Worm (Caenorhabditis elegans) whole organism, L4 larva: ENCODE data around the gene srbc-11.

ENCODE experiments used
- F44E2.7 ChIP-seq: fragments of 200-800 bp; sonication (Bioruptor generic); IDR thresholded peaks from 2 replicates; pipeline ENCODE4 v2.1.2; 2022; ENCODE audit warnings: missing genetic modification characterization, missing compliant biosample characterization
- F49E8.2 ChIP-seq: sonication (generic microtip); optimal IDR thresholded peaks from 2 replicates; lab custom pipeline; 2016; ENCODE audit warnings: missing compliant biosample characterization, mild to moderate bottlenecking, missing genetic modification characterization, borderline replicate concordance
- R02D3.7 ChIP-seq: fragments of 150-350 bp; sonication (generic microtip); optimal IDR thresholded peaks from 3 replicates; lab custom pipeline; 2014; ENCODE audit warnings: missing biosample characterization, missing genetic modification characterization
- T26A8.4 ChIP-seq: fragments of 200-800 bp; sonication (Bioruptor generic); IDR thresholded peaks from 2 replicates; pipeline ENCODE4 v1.3.6; 2022; ENCODE audit warnings: missing genetic modification characterization, missing compliant biosample characterization
- Y48G9A.11 ChIP-seq: fragments of 200-800 bp; sonication (Bioruptor generic); IDR thresholded peaks from 2 replicates; pipeline ENCODE4 v1.3.6; 2022; ENCODE audit warnings: missing genetic modification reagents, missing genetic modification characterization, missing compliant biosample characterization
- Y5F2A.4 ChIP-seq: fragments of 200-800 bp; sonication (Bioruptor generic); optimal IDR thresholded peaks from 2 replicates; lab custom pipeline; 2018; ENCODE audit warnings: mild to moderate bottlenecking, missing genetic modification characterization, missing compliant biosample characterization
- ZK546.5 ChIP-seq, 2 experiments: sonication (generic microtip); optimal IDR thresholded peaks; 2 replicates each; lab custom pipeline; 2017; ENCODE audit warnings: missing biosample characterization in 2 of 2, missing genetic modification characterization in 2 of 2
- ama-1 ChIP-seq: fragments of 150-350 bp; optimal IDR thresholded peaks from 2 replicates; lab custom pipeline; 2014; ENCODE audit warnings: inconsistent platforms, mixed read lengths
- arid-1 ChIP-seq: fragments of 200-800 bp; sonication (Bioruptor generic); conservative IDR thresholded peaks from 2 replicates; pipeline ENCODE4 v1.3.6; 2022; ENCODE audit warnings: missing genetic modification reagents, missing genetic modification characterization, missing compliant biosample characterization
- attf-4 ChIP-seq: sonication (generic microtip); optimal IDR thresholded peaks from 3 replicates; lab custom pipeline; 2017; ENCODE audit warnings: missing biosample characterization, missing genetic modification characterization
- ceh-32 ChIP-seq: sonication (generic microtip); optimal IDR thresholded peaks from 2 replicates; lab custom pipeline; 2016; ENCODE audit warnings: mild to moderate bottlenecking, missing genetic modification characterization, missing compliant biosample characterization; ENCODE audit not compliant: poor library complexity
- ceh-82 ChIP-seq: sonication (generic microtip); optimal IDR thresholded peaks from 2 replicates; lab custom pipeline; 2017; ENCODE audit warnings: missing biosample characterization, missing genetic modification characterization
- ctbp-1 ChIP-seq: fragments of 200-800 bp; sonication (Bioruptor generic); IDR thresholded peaks from 2 replicates; pipeline ENCODE4 v1.3.6; 2022; ENCODE audit warnings: missing genetic modification reagents, missing genetic modification characterization, missing compliant biosample characterization
- dmd-6 ChIP-seq: fragments of 200-800 bp; sonication (Bioruptor generic); IDR thresholded peaks from 2 replicates; pipeline ENCODE4 v1.3.6; 2022; ENCODE audit warnings: missing genetic modification reagents, missing genetic modification characterization, missing compliant biosample characterization
- duxl-1 ChIP-seq: sonication (generic microtip); optimal IDR thresholded peaks from 2 replicates; lab custom pipeline; 2016; ENCODE audit warnings: mild to moderate bottlenecking, missing genetic modification characterization, moderate library complexity, missing compliant biosample characterization; ENCODE audit not compliant: poor library complexity
- dve-1 ChIP-seq: sonication (generic microtip); optimal IDR thresholded peaks from 2 replicates; lab custom pipeline; 2017; ENCODE audit warnings: antibody characterized with exemption, mild to moderate bottlenecking, missing genetic modification characterization, missing compliant biosample characterization; ENCODE audit not compliant: insufficient read depth
- egl-43 ChIP-seq: fragments of 200-800 bp; sonication (Bioruptor generic); IDR thresholded peaks from 2 replicates; pipeline ENCODE4 v1.3.6; 2022; ENCODE audit warnings: missing genetic modification reagents, missing genetic modification characterization, missing compliant biosample characterization
- gei-8 ChIP-seq: fragments of 200-800 bp; sonication (Bioruptor generic); optimal IDR thresholded peaks from 2 replicates; lab custom pipeline; 2018; ENCODE audit warnings: mild to moderate bottlenecking, missing genetic modification characterization, missing compliant biosample characterization
- lin-1 ChIP-seq: fragments of 200-800 bp; sonication (Bioruptor generic); IDR thresholded peaks from 2 replicates; pipeline ENCODE4 v1.3.6; 2022; ENCODE audit warnings: missing genetic modification reagents, missing genetic modification characterization, missing compliant biosample characterization
- lir-3 ChIP-seq: sonication (generic microtip); optimal IDR thresholded peaks from 2 replicates; lab custom pipeline; 2016; ENCODE audit warnings: mild to moderate bottlenecking, missing genetic modification characterization, missing compliant biosample characterization
- madf-5 ChIP-seq, 2 experiments: fragments of 200-800 bp; sonication (Bioruptor generic); IDR thresholded peaks; 2 replicates each; pipeline ENCODE4 v1.3.6; 2022; ENCODE audit warnings: missing compliant biosample characterization in 2 of 2, missing genetic modification characterization in 2 of 2
- madf-9 ChIP-seq: fragments of 200-800 bp; sonication (Bioruptor generic); conservative IDR thresholded peaks from 2 replicates; pipeline ENCODE4 v1.3.6; 2022; ENCODE audit warnings: missing genetic modification reagents, missing genetic modification characterization, missing compliant biosample characterization
- mdl-1 ChIP-seq, 2 experiments: fragments of 150-350 bp in 1 of 2; sonication (generic microtip) in 1 of 2; optimal IDR thresholded peaks; 2 replicates each; lab custom pipeline; 2014 to 2017; ENCODE audit warnings: missing biosample characterization in 2 of 2, missing genetic modification characterization in 2 of 2
- mep-1 ChIP-seq: fragments of 150-350 bp; sonication (generic microtip); optimal IDR thresholded peaks from 3 replicates; lab custom pipeline; 2014; ENCODE audit warnings: missing biosample characterization, missing genetic modification characterization
- mes-2 ChIP-seq: sonication (generic microtip); optimal IDR thresholded peaks from 2 replicates; lab custom pipeline; 2016; ENCODE audit warnings: missing genotype, mild to moderate bottlenecking, missing genetic modification characterization, missing compliant biosample characterization; ENCODE audit not compliant: poor library complexity, severe bottlenecking
- nhr-11 ChIP-seq: fragments of 150-350 bp; optimal IDR thresholded peaks from 2 replicates; lab custom pipeline; 2014; ENCODE audit warnings: missing biosample characterization, missing genetic modification characterization
- nhr-42 ChIP-seq: fragments of 200-800 bp; sonication (Bioruptor generic); IDR thresholded peaks from 2 replicates; pipeline ENCODE4 v1.3.6; 2022; ENCODE audit warnings: missing genetic modification characterization, missing compliant biosample characterization
- nhr-48 ChIP-seq: sonication (generic microtip); optimal IDR thresholded peaks from 2 replicates; lab custom pipeline; 2016; ENCODE audit warnings: mild to moderate bottlenecking, missing genetic modification characterization, missing compliant biosample characterization
- nhr-6 ChIP-seq: fragments of 150-350 bp; optimal IDR thresholded peaks from 2 replicates; lab custom pipeline; 2014; ENCODE audit warnings: missing biosample characterization, missing genetic modification characterization
- nhr-76 ChIP-seq: fragments of 150-350 bp; optimal IDR thresholded peaks from 2 replicates; lab custom pipeline; 2014; ENCODE audit warnings: missing biosample characterization, missing genetic modification characterization
- nhr-77 ChIP-seq: fragments of 150-350 bp; optimal IDR thresholded peaks from 2 replicates; lab custom pipeline; 2014; ENCODE audit warnings: missing biosample characterization, missing genetic modification characterization
- php-3 ChIP-seq: fragments of 200-800 bp; sonication (Bioruptor generic); IDR thresholded peaks from 2 replicates; pipeline ENCODE4 v1.3.6; 2022; ENCODE audit warnings: missing genetic modification reagents, missing genetic modification characterization, missing compliant biosample characterization
- set-16 ChIP-seq: fragments of 200-800 bp; sonication (Bioruptor generic); IDR thresholded peaks from 2 replicates; pipeline ENCODE4 v1.3.6; 2022; ENCODE audit warnings: missing genetic modification reagents, missing genetic modification characterization, missing compliant biosample characterization
- snpc-4 ChIP-seq: fragments of 150-350 bp; optimal IDR thresholded peaks from 2 replicates; lab custom pipeline; 2014; ENCODE audit warnings: missing biosample characterization, missing genetic modification characterization
- tra-1 ChIP-seq: fragments of 200-800 bp; sonication (Bioruptor generic); IDR thresholded peaks from 2 replicates; pipeline ENCODE4 v1.3.6; 2022; ENCODE audit warnings: missing genetic modification reagents, missing genetic modification characterization, missing compliant biosample characterization
- zfp-2 ChIP-seq: sonication (generic microtip); optimal IDR thresholded peaks from 2 replicates; lab custom pipeline; 2016; ENCODE audit warnings: mild to moderate bottlenecking, missing genetic modification characterization, missing compliant biosample characterization
- zfp-3 ChIP-seq: fragments of 200-800 bp; sonication (Bioruptor generic); conservative IDR thresholded peaks from 2 replicates; pipeline ENCODE4 v1.3.6; 2022; ENCODE audit warnings: missing genetic modification reagents, missing genetic modification characterization, missing compliant biosample characterization

srbc-11 gene

ce11 chrV:7528816-7529215 is 33.7 kb upstream of the srbc-11 start, which contains the start of gene C54F6.5:
TSS of gene C54F6.5 (plus strand) at chrV:7529116.
- TF ChIP-seq set-16 = no peak
- TF ChIP-seq tra-1 (GFP tag; lab: Robert Waterston, UW) = no peak
- TF ChIP-seq mdl-1 (tag; optimal IDR thresholded peaks at IDR 0.05; lab: Kevin White, UChicago) = no peak
- no peak for TF ChIP-seq ceh-32
- no peak for TF ChIP-seq nhr-48
- TF ChIP-seq egl-43 (GFP tag; lab: Robert Waterston, UW) = no peak
- no peak for TF ChIP-seq Y48G9A.11 (GFP tag; lab: Robert Waterston, UW)
- no peak for TF ChIP-seq php-3 (GFP tag; lab: Robert Waterston, UW)
- no peak for TF ChIP-seq duxl-1 (tag; lab: Kevin White, UChicago)
- no peak for TF ChIP-seq arid-1 (GFP tag; lab: Robert Waterston, UW)
- no peak for TF ChIP-seq madf-5 (GFP tag; IDR thresholded peaks at IDR 0.05; lab: Robert Waterston, UW)
- no peak for TF ChIP-seq nhr-42
- no peak for TF ChIP-seq nhr-77
- TF ChIP-seq T26A8.4 (GFP tag; lab: Robert Waterston, UW) = no peak
- TF ChIP-seq gei-8 (GFP tag; lab: Kevin White, UChicago) = no peak
- TF ChIP-seq snpc-4 (tag; lab: Kevin White, UChicago) = no peak
- no peak for TF ChIP-seq lir-3 (tag; lab: Kevin White, UChicago)

DNA sequence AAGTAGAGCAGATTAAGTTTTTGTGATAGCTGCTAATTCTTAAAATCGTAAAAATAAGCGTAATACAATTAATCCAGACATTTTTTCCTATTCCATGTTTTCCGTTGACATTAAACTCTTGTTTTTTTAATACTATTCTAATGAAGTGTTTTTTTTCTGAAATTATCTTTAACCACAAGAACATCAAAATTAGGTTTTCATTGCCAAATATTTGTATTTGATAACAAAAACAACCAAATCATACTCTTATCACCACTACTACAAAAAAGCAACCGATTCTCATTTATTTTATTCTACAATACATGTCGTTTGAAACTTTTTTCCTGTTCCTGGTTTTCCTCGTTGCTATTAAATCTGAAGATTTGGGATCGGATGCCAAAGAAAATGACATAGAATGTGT is 32.1 kb upstream of the srbc-11 start, which contains the start of gene C54F6.17:
Gene C54F6.17, plus strand, starts transcription at position 301 of the 400 bp plus-strand sequence.
- TF ChIP-seq lin-1 (GFP tag; lab: Robert Waterston, UW) (no peak), zfp-2 (tag; lab: Kevin White, UChicago) (no peak), attf-4 (tag; lab: Kevin White, UChicago) (no peak), egl-43 (GFP tag; lab: Robert Waterston, UW) (no peak), R02D3.7 (tag; lab: Kevin White, UChicago) (no peak), ctbp-1 (GFP tag; lab: Robert Waterston, UW) (no peak), F49E8.2 (tag; lab: Kevin White, UChicago) (no peak), nhr-76 (tag; lab: Kevin White, UChicago) (no peak), Y5F2A.4 (GFP tag; lab: Kevin White, UChicago) (no peak), madf-9 (GFP tag; lab: Robert Waterston, UW) (no peak), F44E2.7 (GFP tag; lab: Robert Waterston, UW) (no peak), nhr-6 (tag; lab: Kevin White, UChicago) (no peak), ceh-82 (tag; lab: Kevin White, UChicago) (no peak), nhr-11 (no peak), ceh-32 (no peak), mes-2 (no peak), ama-1 (lab: Kevin White, UChicago) (no peak)

DNA sequence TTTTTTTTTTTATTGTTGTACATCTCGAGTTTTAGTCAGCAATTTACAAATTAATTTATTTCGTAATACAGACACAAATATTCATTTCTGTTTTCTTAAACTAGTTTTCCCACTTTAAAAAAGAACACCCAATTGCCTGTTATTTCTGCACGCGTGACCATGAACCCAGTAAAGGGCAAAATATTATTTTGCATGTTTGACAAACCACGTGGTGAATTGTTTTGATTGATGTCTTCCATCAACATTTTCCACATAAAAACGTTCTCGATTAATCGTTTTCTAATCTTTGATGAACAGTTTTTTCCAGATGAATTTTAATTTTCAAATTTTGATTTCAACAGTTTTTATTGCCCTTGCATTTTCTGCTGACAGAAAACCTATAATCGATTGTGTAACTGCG is 30.6 kb upstream of the srbc-11 start, which contains the start of gene C54F6.18:
Gene C54F6.18, plus strand, starts transcription at position 301 of the 400 bp plus-strand sequence.
- TF ChIP-seq php-3 (GFP tag; lab: Robert Waterston, UW) = no peak
- no peak for TF ChIP-seq dmd-6 (GFP tag; lab: Robert Waterston, UW)
- no peak for TF ChIP-seq dve-1 (tag; lab: Kevin White, UChicago)
- TF ChIP-seq zfp-3 (GFP tag; lab: Robert Waterston, UW) = no peak
- TF ChIP-seq mdl-1 (tag; optimal IDR thresholded peaks at IDR 0.05; lab: Kevin White, UChicago) = no peak

DNA sequence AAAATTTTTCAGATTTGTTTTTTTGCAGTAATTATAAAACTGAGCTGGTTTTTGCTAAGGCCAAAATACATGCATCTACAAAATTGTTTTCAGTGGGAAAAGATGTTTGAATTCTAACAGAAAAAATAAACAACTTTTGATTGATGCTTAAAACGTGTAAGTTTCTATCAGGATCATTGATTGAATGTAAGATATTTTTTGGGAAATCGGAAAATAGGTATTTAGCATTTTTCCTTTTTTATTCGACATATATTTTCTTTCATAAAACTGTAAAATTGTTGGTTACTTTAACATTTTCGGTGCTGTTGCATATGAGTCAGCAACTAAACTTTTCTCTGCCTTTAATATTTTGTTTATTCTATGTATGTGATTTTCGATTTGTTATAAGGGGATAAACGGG is 29.4 kb upstream of the srbc-11 start, which contains the start of gene C54F6.20:
Gene C54F6.20, plus strand, starts transcription at position 301 of the 400 bp plus-strand sequence.
- no peak for TF ChIP-seq ZK546.5 (tag; optimal IDR thresholded peaks at IDR 0.05; lab: Kevin White, UChicago)
- no peak for TF ChIP-seq mep-1
